Fruit fly (Drosophila melanogaster) S2 (cell line): ENCODE results near the gene grnd.

Source experiments
- CG8478 ChIP-seq: fragments of >200 bp; optimal IDR thresholded peaks from 2 replicates; lab custom pipeline; 2018
- CTCF ChIP-seq, 2 experiments: fragments of >200 bp; optimal IDR thresholded peaks; 2 replicates each; lab custom pipeline; 2018

grnd gene

DNA sequence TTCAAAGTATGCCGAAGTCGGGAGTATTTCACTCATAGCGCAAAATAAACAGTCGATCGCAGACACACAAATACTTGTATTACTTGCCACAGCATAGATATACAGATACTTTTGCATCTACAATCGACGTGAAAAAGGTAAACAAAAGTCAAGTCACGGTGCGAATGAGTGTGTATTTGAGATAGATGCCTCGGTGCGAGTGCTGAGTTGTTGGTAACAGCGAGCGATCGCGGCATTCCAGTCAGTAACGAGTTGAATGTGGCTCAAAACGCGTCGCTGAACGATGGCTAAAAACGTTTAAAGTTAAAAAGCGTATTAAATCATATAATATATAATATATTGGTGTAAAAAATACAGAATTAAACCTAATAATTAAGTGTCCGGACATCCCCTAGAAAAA lies at the start of gene grnd:
grnd (plus strand) TSS at position 207 of the 400 bp plus-strand sequence.
- TF ChIP-seq CG8478 (no peak), CTCF (optimal IDR thresholded peaks at IDR 0.05; lab: Kevin White, UChicago) (no peak)

DNA sequence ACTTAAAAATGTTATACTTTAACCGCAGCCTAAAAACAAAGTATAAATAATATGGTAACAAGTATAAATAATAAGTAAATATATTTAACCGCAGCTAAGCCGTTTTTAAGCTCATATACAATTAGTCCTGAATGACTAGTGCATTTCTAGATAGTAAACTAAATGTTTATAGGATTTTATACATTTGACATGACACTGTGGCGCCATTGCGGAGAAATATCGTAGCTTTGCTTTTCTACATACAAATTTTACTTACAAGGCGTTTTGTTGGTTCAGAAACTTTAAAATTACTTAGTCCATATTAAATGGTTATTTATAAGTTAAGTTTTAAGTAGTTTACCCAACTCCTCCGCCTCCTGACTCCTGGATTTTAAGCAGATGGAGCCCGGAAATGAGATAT lies 44.0 kb upstream of the grnd start:
- TF ChIP-seq CTCF (optimal IDR thresholded peaks at IDR 0.05; lab: Kevin White, UChicago), result peak; percentile 78 to 91
- no peak for TF ChIP-seq CG8478

DNA sequence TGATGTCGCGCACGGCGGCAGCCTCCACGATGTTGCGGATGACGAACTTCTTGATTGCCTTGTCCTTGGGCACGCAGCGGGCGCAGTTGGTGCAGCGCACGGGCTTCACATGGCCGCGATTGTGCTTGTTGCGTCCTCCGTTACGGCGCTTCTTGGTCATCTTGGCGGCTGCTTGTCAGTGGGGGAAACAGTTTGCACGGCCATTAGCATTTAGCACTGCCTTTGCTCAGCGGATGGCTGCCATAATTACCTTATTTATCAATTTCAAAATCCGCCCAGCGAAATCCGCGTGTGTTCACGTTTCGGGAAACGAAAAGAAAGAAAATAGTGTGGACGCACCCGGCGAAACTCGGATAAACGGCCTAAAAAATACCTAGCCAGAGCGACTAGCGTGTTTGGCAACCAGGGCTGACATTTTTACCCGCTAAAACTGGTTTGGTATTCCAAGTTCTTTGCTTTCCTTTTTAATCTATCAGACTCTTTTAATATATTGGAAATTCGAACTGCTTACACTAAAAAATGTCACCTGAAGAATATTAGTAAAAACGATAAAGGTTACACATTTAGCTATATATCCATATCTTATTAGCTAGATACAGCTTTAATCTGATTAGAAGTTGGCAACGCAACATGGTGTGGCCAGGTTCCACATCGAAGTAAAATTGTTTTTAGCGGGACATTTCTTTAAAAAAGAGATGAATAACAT lies 42.2 kb upstream of the grnd start, which contains the start of gene RpS26:
RpS26 (minus strand) TSS at position 375 of the 706 bp plus-strand sequence.
- TF ChIP-seq CG8478 (no peak), CTCF (optimal IDR thresholded peaks at IDR 0.05; lab: Kevin White, UChicago) (no peak)

DNA sequence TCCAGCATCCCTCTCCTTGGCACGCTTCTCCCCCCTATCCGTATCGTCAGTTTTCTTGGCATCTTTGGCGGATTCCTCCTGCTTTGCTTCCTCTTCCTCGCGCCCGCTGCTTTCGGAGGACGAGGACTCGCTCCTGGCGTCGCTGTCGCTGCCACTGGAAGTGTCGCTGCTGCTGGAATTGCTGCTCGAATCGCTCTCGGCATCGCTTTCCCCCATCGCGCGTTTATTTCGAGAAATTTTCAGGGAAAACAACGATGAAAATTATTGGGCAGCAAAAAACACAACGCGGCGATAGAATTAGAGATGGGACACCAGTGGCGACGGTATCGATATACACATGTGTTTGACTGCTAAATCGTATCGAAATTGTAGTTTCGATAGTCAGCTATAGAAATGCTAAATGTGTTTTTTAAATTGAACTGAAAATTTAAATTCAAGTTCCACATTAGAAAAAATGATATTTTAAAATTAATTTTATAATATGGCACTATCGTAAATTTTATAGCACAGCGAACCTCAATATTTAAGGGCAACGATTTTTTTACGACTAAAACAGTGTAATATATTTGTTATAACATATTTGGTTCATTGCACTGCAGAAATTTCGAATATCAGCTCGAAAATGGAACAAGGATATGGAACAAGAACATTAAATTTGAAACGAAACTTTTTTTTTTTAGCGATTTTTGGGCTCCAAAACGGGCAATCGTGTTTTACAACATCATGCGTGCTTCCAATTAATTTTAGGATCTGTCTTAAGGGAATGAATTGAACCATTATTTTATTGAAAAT lies 36.4 kb upstream of the grnd start, which contains the start of gene ncm:
ncm (minus strand) TSS at position 319 of the 792 bp plus-strand sequence.
- TF ChIP-seq CTCF (optimal IDR thresholded peaks at IDR 0.05; lab: Kevin White, UChicago) (no peak), CG8478 (no peak)

DNA sequence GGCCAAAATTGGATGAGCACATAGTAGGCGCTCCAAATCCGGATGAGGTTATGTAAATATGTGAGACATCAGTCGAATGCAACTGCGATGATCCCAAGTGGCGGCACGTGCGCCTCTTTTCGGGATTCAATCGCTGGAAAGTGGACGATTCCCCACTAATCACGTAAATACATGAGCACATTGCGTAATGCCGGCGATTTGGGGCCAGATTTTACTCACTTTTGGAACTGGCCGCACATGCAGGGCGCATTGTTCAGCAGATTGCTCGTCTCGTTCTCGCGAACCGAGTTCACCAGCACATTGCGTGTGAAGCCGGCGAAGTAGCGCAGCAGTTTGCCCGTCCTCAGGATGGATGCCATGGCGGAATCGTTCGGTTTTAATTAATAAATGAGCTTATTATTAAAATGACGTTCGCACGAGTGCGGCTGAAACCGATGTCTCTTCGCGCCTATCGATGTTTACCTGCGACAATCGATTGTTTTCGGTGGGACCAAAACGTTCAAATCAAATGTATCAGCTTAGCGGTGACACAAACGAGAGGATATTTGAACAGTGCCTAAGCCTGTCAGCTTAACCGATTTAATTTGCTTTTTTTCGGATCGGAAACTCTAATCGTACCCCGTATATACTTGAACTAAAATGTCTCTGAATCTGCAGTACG lies 31.0 kb upstream of the grnd start, which contains the start of the genes bsf and Ntf-2r:
bsf (minus strand) TSS at position 460 of the 661 bp plus-strand sequence.
Ntf-2r (plus strand) TSS at position 522 of the 661 bp plus-strand sequence.
- TF ChIP-seq CG8478 (no peak), CTCF (optimal IDR thresholded peaks at IDR 0.05; lab: Kevin White, UChicago) (peak; percentile 45 to 49)

DNA sequence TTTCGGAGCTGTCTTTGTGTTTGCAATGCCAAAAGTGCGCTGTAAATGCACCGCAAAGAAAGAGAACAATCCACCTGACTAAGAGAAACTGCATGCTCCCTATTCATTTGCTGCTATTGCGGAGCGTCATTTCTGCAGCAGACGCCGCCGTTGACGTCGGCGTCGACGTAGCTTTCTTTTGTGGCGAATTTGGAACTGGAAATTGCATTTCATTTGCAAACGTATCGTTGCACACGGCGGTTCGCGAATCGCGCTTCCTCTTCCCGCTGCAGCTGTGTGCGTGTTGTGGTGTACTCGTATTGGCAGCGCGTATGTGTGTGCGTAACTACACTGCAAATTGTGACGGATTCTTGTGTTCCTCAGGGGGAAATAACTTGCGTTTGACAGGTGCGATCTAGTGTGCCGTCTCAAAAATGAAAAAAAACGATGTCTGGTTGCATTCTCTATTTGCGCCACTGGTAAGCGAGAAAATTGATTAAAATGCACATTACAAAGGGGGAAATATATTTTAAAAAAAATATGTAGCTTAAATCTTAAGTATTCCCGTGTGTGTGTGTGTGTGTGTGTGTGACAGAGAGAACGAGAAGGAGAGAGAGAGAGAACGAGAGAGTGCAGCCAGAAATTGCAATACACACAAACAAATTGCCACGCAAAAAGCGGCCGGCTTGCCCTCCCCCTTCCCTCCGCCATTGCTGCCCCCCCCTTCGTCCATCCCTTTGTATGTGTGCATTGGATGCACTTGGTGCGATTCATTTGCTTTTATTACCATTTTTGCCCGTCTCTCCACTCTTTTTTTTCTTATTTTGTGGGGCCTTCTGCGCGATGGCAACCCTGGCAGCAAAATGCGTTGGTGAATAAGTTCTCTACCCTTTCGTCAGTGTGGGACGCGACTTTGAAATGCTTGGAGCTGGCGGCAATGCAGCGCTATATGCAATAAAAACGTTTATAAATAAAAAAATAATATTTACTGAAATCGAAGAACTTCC lies 29.4 kb upstream of the grnd start:
- TF ChIP-seq CTCF (optimal IDR thresholded peaks at IDR 0.05; lab: Kevin White, UChicago), result no peak
- no peak for TF ChIP-seq CG8478

DNA sequence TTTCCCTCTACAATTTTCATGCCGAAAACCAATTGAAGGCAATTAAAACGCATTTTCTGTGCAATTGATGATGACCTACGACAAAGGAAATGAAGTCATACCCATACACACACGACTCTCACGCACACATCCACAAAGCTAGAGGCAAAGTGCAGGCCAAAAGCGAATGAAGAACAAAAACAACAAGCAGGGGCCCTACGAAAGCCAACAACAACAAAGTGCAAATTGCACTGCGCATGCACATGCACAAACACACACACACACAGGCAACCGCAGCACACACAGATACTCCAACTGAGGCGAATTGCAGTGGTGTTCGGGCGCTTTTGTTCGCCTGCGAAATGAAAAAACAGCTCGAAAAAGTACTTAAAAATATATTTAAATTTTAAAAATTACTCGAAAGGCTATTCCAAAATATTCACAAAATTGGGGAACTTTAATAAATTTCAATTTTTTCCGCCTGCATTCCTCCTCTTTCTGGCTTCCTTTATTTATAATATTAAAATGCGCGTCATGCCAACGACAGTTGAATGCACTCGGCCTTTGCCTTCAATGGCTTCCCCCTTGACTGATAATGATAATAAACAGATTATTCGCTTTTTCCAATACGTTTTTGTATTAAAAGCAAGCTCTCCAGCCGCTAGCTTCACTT lies 28.2 kb upstream of the grnd start:
- TF ChIP-seq CTCF (optimal IDR thresholded peaks at IDR 0.05; lab: Kevin White, UChicago) (no peak), CG8478 (no peak)

DNA sequence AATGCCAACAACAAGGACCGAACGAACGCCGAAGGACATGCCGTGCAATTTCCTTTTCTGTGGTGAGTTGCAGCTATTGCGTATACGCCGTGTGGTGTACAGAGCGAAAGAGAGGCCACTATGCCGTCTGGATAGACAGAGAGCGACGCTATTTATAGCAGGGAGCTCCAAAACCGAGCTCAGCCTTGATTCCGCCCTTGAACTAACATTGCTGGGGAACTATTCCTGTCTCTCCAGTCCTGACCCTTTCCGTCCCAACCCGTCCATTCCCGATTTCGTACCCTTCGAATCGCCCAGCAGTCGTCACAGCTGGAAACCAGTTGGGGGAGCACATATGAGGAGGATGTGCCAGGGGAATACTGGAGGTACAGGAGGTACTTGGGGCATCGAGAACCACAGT lies 26.7 kb upstream of the grnd start:
- TF ChIP-seq CTCF (optimal IDR thresholded peaks at IDR 0.05; lab: Kevin White, UChicago), result no peak
- no peak for TF ChIP-seq CG8478

DNA sequence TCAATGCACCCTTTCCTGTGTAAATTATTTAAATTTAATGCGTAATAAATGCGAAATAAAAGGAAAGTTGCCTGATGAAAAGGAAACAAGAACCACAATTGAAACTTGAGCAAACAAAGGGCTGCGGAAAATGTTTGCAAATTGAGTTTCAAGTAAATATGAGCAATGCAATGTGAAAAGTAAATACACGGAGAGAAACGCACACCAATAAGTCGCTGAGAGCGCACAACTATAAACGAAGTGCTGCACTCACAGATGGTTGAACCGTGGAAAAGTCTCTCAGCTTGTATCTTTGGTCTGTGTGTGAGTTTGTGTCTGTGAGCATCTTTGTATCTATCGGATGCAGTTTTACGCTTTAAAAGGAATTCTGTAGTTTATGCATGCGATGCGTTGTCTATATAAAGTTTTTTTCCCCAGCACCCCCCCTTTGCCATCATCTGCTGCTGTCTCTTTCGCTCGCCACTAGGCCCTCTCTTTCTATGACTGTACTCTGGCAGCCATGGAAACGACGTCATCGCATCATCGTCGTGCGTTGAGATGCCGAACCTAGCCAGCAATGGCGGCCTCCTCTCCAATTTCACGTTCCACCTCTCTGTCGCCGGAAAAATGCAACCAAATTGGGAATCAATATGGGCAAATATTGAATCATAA lies 25.4 kb upstream of the grnd start:
- TF ChIP-seq CTCF (optimal IDR thresholded peaks at IDR 0.05; lab: Kevin White, UChicago) (no peak), CG8478 (no peak)

DNA sequence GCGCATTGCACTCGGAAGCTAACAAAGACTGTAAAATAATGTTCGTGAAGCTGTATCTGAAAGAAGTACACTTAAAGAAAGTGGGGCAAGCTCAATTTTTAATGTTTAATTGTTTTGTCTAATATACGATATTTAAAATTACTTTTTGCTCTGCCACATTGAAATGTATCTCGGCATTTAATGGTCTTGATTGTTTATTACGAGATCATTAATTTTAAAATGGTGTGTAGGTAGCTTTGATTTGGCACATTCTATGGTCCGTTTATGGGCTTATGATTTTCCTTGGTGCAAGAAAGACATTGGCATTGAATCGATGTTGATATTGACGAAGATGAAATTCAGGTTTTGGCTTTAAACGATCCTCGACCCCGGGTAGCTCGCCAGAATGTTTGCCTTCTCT lies 21.6 kb upstream of the grnd start:
- TF ChIP-seq CG8478, result no peak
- TF ChIP-seq CTCF (optimal IDR thresholded peaks at IDR 0.05; lab: Kevin White, UChicago), result no peak

DNA sequence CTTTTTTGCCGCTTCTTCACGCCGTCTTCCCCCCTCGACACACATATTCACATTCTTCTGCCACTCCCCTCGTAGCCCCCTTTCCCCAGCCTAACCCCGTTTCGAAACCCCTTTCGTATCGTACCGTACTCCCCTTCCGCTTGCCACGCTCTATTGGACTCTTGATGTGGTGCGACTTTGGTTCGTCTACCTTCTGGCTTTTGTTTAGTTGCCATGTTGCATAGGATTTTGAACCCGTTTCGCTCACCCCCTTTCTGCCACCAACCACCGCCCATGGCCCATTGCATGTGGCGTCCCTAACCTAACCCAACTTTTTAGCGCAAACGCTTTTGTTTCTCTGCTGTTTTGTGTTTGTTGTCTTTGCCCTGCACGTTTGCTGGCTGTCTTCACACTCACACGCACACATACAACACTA lies 21.1 kb upstream of the grnd start:
- TF ChIP-seq CG8478 (no peak), CTCF (optimal IDR thresholded peaks at IDR 0.05; lab: Kevin White, UChicago) (no peak)

DNA sequence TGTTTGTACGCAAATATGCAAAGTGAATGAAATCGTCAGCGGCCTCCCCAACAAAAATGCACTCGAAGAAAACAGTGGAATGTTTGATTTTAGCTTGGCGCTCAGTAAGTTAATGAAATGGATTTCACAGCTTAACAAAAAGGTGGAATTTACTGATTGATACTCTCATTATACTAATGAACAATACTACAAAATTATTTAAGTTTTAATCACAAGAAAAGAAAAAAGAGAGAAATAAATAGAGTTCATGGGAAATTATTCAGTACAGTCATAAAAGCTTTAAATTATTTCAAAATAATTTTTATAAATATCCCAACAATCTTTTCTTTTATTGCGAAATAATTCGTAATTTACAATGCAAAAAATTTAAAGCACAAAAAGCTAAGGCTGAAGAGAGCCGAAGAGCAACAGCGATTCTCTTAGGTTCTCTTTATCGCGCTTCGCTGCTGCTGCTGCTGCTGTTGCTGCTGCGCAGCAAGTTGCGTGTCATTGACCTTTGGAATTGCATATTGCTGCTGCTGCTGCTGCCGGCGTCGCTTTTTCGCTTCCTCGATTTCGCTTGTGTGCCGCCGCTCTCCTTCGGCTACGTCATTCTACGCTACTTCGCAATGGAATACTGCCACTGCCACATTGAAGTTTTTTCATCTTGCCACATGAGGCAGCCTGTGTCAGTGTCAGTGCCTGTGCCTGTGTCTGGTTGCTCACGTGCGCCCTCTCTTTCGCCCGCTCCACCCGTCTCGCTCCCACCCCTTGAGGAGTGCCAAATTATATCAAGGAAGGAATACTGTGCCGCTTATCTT lies 19.6 kb upstream of the grnd start:
- TF ChIP-seq CTCF (optimal IDR thresholded peaks at IDR 0.05; lab: Kevin White, UChicago), result no peak
- TF ChIP-seq CG8478, result no peak

DNA sequence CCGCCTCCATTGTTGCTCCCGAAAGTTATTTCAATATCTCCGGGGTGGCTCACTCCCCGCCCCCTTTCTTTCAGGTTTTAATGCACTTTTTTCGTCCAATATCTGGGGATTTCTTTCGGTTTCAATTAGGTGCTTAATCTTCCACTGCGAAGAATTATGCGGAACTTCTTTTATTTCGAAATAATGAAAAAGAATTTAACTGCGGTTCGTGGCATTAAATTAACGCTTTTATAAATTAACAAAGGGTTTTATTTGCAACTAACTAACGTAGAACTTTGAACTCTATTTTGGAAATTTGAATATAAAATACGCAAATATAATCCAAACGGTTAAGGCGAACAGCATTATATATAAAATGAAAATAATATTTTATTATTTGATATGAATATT lies 19.0 kb upstream of the grnd start:
- TF ChIP-seq CG8478 (no peak), CTCF (optimal IDR thresholded peaks at IDR 0.05; lab: Kevin White, UChicago) (no peak)
